Worm (Caenorhabditis elegans): ENCODE data around the gene famk-1.
A peak's percentile ranks its signal among the peaks of the same experiment; 100 is the strongest.

Gene famk-1

DNA sequence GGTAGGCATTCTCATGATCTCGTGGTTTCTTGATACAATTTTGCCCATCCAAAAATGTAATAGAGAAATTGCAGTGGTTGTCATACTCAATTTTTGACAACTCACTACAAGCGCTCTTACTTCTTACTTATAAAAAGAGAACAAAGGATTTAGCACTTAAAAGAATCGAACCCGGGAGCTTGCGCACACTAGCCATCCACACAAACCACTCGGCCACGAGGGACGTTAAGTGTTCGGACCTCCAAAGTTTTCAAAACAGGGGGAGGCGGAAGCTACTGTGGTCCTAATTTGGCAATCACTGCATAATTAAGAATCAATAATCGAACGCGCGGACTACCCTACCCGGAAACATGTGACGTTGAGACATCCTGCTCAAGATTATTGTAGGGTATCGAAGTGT is 29.7 kb upstream of the famk-1 start:
- TF ChIP-seq snpc-3.4 (tag; optimal IDR thresholded peaks at IDR 0.05), result peak; percentile 71
- TF ChIP-seq tbp1 (GFP tag; optimal IDR thresholded peaks at IDR 0.05), result peak; percentile 87
- 0 out of 2 replicates have a peak, but pooled peaks have one; percentile 37 for TF ChIP-seq Y95B8A.8 (GFP tag; IDR thresholded peaks at IDR 0.05)
- TF ChIP-seq nhr-27 (tag; optimal IDR thresholded peaks at IDR 0.05), result no peak
- TF ChIP-seq lin-26 (GFP tag; IDR thresholded peaks at IDR 0.05), result peak; percentile 66
- TF ChIP-seq snpc-1.1 (tag; optimal IDR thresholded peaks at IDR 0.05; ENCODE audit: insufficient read depth), result peak; percentile 41
- TF ChIP-seq snpc-1.3 (tag; optimal IDR thresholded peaks at IDR 0.05; ENCODE audit: insufficient read depth), result peak; percentile 17
- no peak for TF ChIP-seq efl-1 (GFP tag; optimal IDR thresholded peaks at IDR 0.05)
- no peak for TF ChIP-seq sea-2 (GFP tag; IDR thresholded peaks at IDR 0.05)
- TF ChIP-seq ztf-25 (GFP tag; IDR thresholded peaks at IDR 0.05), result peak; percentile 48; the same call in 1 of the 2 replicates
- TF ChIP-seq hmg-20 (GFP tag; IDR thresholded peaks at IDR 0.05), result 0 out of 2 replicates have a peak, but pooled peaks have one; percentile 37
- peak; percentile 86 for TF ChIP-seq him-1 (tag; optimal IDR thresholded peaks at IDR 0.05)
- TF ChIP-seq D2030.7 (GFP tag; IDR thresholded peaks at IDR 0.05), result peak; percentile 66; the same call in 1 of the 2 replicates
- no peak for TF ChIP-seq ztf-6 (GFP tag; IDR thresholded peaks at IDR 0.05)
- peak; percentile 33; the same call in 1 of the 2 replicates for TF ChIP-seq B0019.2 (GFP tag; conservative IDR thresholded peaks at IDR 0.05)
- TF ChIP-seq snpc-4 (GFP tag; optimal IDR thresholded peaks at IDR 0.05), result peak; percentile 54
- peak in 1 of 4 experiments; percentile 66 for TF ChIP-seq snpc-4 (tag; optimal IDR thresholded peaks at IDR 0.05)
- peak; percentile 64 for TF ChIP-seq hmg-1.2 (GFP tag; IDR thresholded peaks at IDR 0.05)
- peak; percentile 47 for TF ChIP-seq die-1 (tag; optimal IDR thresholded peaks at IDR 0.05)
- TF ChIP-seq cebp-2 (GFP tag; IDR thresholded peaks at IDR 0.05), result no peak
- TF ChIP-seq pbrm-1 (GFP tag; IDR thresholded peaks at IDR 0.05), result peak; percentile 68
- TF ChIP-seq rpc-1 (optimal IDR thresholded peaks at IDR 0.05), result peak; percentile 65
- TF ChIP-seq rpc-1 (tag; optimal IDR thresholded peaks at IDR 0.05), result peak; percentile 93
- TF ChIP-seq madf-6 (GFP tag; IDR thresholded peaks at IDR 0.05), result peak; percentile 15; the same call in 1 of the 2 replicates
- peak; percentile 73 for TF ChIP-seq B0261.1 (tag; optimal IDR thresholded peaks at IDR 0.05)
- peak in 1 of 2 experiments; percentile 24 for TF ChIP-seq rec-8 (tag; optimal IDR thresholded peaks at IDR 0.05)

DNA sequence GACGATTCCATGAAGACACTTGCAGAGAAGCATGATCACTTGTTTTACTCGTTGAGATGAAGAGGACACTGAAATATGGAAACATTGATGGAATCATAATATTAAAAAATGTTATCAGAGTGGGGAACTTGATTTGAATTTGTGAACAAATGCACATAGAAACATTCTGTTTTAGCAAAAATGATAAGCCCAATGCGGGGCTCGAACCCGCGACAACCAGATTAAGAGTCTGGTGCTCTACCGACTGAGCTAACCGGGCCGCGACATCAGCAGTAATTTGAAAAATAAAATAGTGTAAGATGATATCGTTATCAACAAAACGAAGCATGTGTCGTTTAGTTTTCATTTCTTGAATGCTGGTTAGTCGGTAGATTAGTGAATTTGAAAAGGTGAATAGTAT is 28.1 kb upstream of the famk-1 start:
- TF ChIP-seq repo-1 (tag; optimal IDR thresholded peaks at IDR 0.05) (no peak), ceh-58 (GFP tag; IDR thresholded peaks at IDR 0.05) (no peak), hmg-1.2 (GFP tag; IDR thresholded peaks at IDR 0.05) (peak; percentile 47), pbrm-1 (GFP tag; IDR thresholded peaks at IDR 0.05) (peak; percentile 56; the same call in 1 of the 2 replicates), mes-4 (tag; optimal IDR thresholded peaks at IDR 0.05) (no peak), snpc-4 (GFP tag; optimal IDR thresholded peaks at IDR 0.05) (peak; percentile 47), snpc-4 (tag; optimal IDR thresholded peaks at IDR 0.05) (peak in 3 of 4 experiments; percentile 1 to 66 (median 31)), lin-26 (GFP tag; IDR thresholded peaks at IDR 0.05) (peak; percentile 86), Y53F4B.3 (GFP tag; IDR thresholded peaks at IDR 0.05) (no peak), nhr-90 (tag; optimal IDR thresholded peaks at IDR 0.05) (peak; percentile 53), dox-1 (GFP tag; IDR thresholded peaks at IDR 0.05) (peak; percentile 61), somi-1 (GFP tag; optimal IDR thresholded peaks at IDR 0.05) (no peak), cebp-1 (GFP tag; IDR thresholded peaks at IDR 0.05) (no peak), cebp-1 (tag; optimal IDR thresholded peaks at IDR 0.05) (peak; percentile 21), rpc-1 (optimal IDR thresholded peaks at IDR 0.05) (peak; percentile 66), rpc-1 (tag; optimal IDR thresholded peaks at IDR 0.05) (peak; percentile 87), die-1 (tag; optimal IDR thresholded peaks at IDR 0.05) (peak; percentile 82), D2030.7 (GFP tag; IDR thresholded peaks at IDR 0.05) (peak; percentile 34; the same call in 1 of the 2 replicates), madf-8 (GFP tag; conservative IDR thresholded peaks at IDR 0.05) (no peak), F22D6.2 (tag; optimal IDR thresholded peaks at IDR 0.05) (no peak), aptf-2 (GFP tag; conservative IDR thresholded peaks at IDR 0.05) (no peak), snpc-1.1 (tag; optimal IDR thresholded peaks at IDR 0.05; ENCODE audit: insufficient read depth) (no peak), hmg-20 (GFP tag; IDR thresholded peaks at IDR 0.05) (no peak), lin-35 (GFP tag; optimal IDR thresholded peaks at IDR 0.05) (no peak), mel-28 (tag; optimal IDR thresholded peaks at IDR 0.05; ENCODE audit: borderline replicate concordance) (no peak), ama-1 (optimal IDR thresholded peaks at IDR 0.05) (no peak), ama-1 (GFP tag; optimal IDR thresholded peaks at IDR 0.05) (peak in 1 of 2 experiments; percentile 25), ZK185.1 (tag; optimal IDR thresholded peaks at IDR 0.05; ENCODE audit: poor library complexity, severe bottlenecking) (peak; percentile 25), lir-1 (GFP tag; conservative IDR thresholded peaks at IDR 0.05) (no peak), ztf-18 (tag; optimal IDR thresholded peaks at IDR 0.05) (peak; percentile 37), him-1 (tag; optimal IDR thresholded peaks at IDR 0.05) (peak; percentile 65), ztf-25 (GFP tag; IDR thresholded peaks at IDR 0.05) (0 out of 2 replicates have a peak, but pooled peaks have one; percentile 57), tbp1 (GFP tag; optimal IDR thresholded peaks at IDR 0.05) (peak; percentile 86)

Data from whole organism, young adult.